1 fruit fly cellular context compared by ENCODE assay signal in the genomic region with DNA sequence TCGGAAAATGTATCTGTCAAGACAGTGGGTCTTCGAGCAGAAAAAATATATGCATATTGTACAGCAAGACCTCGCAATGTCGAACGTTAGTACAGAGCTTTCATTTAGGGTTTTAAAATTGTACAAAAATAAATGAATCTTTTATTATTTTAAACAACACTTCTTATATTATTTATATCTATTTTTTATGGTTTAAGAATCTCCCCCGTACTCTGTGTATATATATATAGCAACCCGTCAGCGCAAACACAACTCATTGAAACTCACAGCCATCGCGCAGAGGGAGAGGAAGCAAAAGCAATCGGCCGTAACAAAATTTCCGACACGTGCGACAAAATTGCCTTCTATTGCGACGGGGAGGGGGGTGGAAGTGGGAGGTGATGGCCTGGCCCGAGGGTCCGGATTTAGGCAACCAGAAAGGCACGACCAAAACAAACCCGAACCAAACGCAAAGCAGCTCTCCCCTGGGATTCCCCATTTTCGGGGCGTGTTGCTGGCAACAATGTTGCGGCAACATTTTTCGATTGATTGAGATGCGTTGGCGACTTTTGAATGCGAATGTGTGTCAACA.
TF ChIP-seq lines count a peak whose summit lies in the region.

No protein-coding gene starts in this region.

TF ChIP-seq in whole organism, embryonic, 481 proteins besides CTCF, POLR2A, EP300 and RAD21 (continued from another document and continues in another):
- TF ChIP-seq CG11560 (tag; IDR thresholded peaks at IDR 0.05; lab: Robert Waterston, UW) (peak; percentile 9; the same call in 1 of the 3 replicates), croc (GFP tag; conservative IDR thresholded peaks at IDR 0.05; lab: Robert Waterston, UW) (0 out of 3 replicates have a peak, but pooled peaks have one; percentile 25), Lim3 (GFP tag; IDR thresholded peaks at IDR 0.05; lab: Robert Waterston, UW) (peak; percentile 16; the same call in 1 of the 2 replicates), fd3F (GFP tag; optimal IDR thresholded peaks at IDR 0.05; lab: Kevin White, UChicago) (peak; percentile 61), Spps (tag; optimal IDR thresholded peaks at IDR 0.05; lab: Kevin White, UChicago) (no peak), CG2889 (GFP tag; IDR thresholded peaks at IDR 0.05; lab: Robert Waterston, UW) (no peak), lola (GFP tag; optimal IDR thresholded peaks at IDR 0.05; lab: Kevin White, UChicago) (no peak), CHES-1-like (GFP tag; optimal IDR thresholded peaks at IDR 0.05; lab: Kevin White, UChicago) (no peak), esg (GFP tag; conservative IDR thresholded peaks at IDR 0.05; lab: Robert Waterston, UW) (peak; percentile 54), HmgD (GFP tag; optimal IDR thresholded peaks at IDR 0.05; lab: Kevin White, UChicago) (no peak), CG34224 (GFP tag; IDR thresholded peaks at IDR 0.05; lab: Robert Waterston, UW; ENCODE audit: partially characterized antibody) (no peak), CG11398 (GFP tag; optimal IDR thresholded peaks at IDR 0.05; lab: Kevin White, UChicago) (no peak), z (GFP tag; IDR thresholded peaks at IDR 0.05; lab: Robert Waterston, UW) (no peak), ash1 (GFP tag; optimal IDR thresholded peaks at IDR 0.05; lab: Kevin White, UChicago) (no peak), hbn (GFP tag; IDR thresholded peaks at IDR 0.05; lab: Robert Waterston, UW; ENCODE audit: partially characterized antibody) (no peak), B-H2 (GFP tag; optimal IDR thresholded peaks at IDR 0.05; lab: Kevin White, UChicago) (no peak), Hr39 (optimal IDR thresholded peaks at IDR 0.05; lab: Kevin White, UChicago) (no peak), CG17361 (GFP tag; IDR thresholded peaks at IDR 0.05; lab: Robert Waterston, UW) (no peak), CG10959 (GFP tag; IDR thresholded peaks at IDR 0.05; lab: Robert Waterston, UW) (no peak), CG14710 (tag; optimal IDR thresholded peaks at IDR 0.05; lab: Kevin White, UChicago) (no peak), Sox100B (GFP tag; optimal IDR thresholded peaks at IDR 0.05; lab: Kevin White, UChicago) (peak; percentile 10), Dfd (GFP tag; optimal IDR thresholded peaks at IDR 0.05; lab: Kevin White, UChicago) (no peak), org-1 (GFP tag; optimal IDR thresholded peaks at IDR 0.05; lab: Kevin White, UChicago) (peak; percentile 37), CG6654 (GFP tag; optimal IDR thresholded peaks at IDR 0.05; lab: Kevin White, UChicago) (peak; percentile 16), CG8765 (GFP tag; IDR thresholded peaks at IDR 0.05; lab: Robert Waterston, UW) (no peak; the same call in 1 of the 2 replicates), jumu (GFP tag; optimal IDR thresholded peaks at IDR 0.05; lab: Kevin White, UChicago) (no peak), phol (tag; optimal IDR thresholded peaks at IDR 0.05; lab: Kevin White, UChicago) (peak; percentile 60), Med (GFP tag; lab: Kevin White, UChicago) (peak; percentile 76), lilli (GFP tag; optimal IDR thresholded peaks at IDR 0.05; lab: Kevin White, UChicago) (peak; percentile 32), Dref (GFP tag; IDR thresholded peaks at IDR 0.05; lab: Robert Waterston, UW) (no peak), corto (GFP tag; optimal IDR thresholded peaks at IDR 0.05; lab: Kevin White, UChicago) (no peak), CG30020 (tag; optimal IDR thresholded peaks at IDR 0.05; lab: Kevin White, UChicago) (no peak), pfk (GFP tag; optimal IDR thresholded peaks at IDR 0.05; lab: Kevin White, UChicago) (no peak), CG10209 (GFP tag; optimal IDR thresholded peaks at IDR 0.05; lab: Kevin White, UChicago) (peak; percentile 52), HLH3B (GFP tag; IDR thresholded peaks at IDR 0.05; lab: Robert Waterston, UW) (peak; percentile 58), Fer2 (tag; optimal IDR thresholded peaks at IDR 0.05; lab: Kevin White, UChicago) (peak; percentile 54), CG4360 (GFP tag; IDR thresholded peaks at IDR 0.05; lab: Robert Waterston, UW) (no peak), CG11696 (GFP tag; IDR thresholded peaks at IDR 0.05; lab: Robert Waterston, UW) (peak; percentile 73), CG13123 (GFP tag; optimal IDR thresholded peaks at IDR 0.05; lab: Kevin White, UChicago) (no peak), vvl (GFP tag; IDR thresholded peaks at IDR 0.05; lab: Robert Waterston, UW) (peak; percentile 92), ato (GFP tag; IDR thresholded peaks at IDR 0.05; lab: Robert Waterston, UW; ENCODE audit: partially characterized antibody) (no peak), abd-A (tag; optimal IDR thresholded peaks at IDR 0.05; lab: Kevin White, UChicago) (peak; percentile 93), wor (GFP tag; IDR thresholded peaks at IDR 0.05; lab: Robert Waterston, UW) (no peak), CG4617 (GFP tag; optimal IDR thresholded peaks at IDR 0.05; lab: Kevin White, UChicago; ENCODE audit: borderline replicate concordance) (no peak), CG33213 (GFP tag; optimal IDR thresholded peaks at IDR 0.05; lab: Kevin White, UChicago) (no peak), gfzf (GFP tag; optimal IDR thresholded peaks at IDR 0.05; lab: Kevin White, UChicago) (no peak), CG9876 (GFP tag; optimal IDR thresholded peaks at IDR 0.05; lab: Kevin White, UChicago) (no peak), pum (GFP tag; optimal IDR thresholded peaks at IDR 0.05; lab: Kevin White, UChicago) (no peak), sc (optimal IDR thresholded peaks at IDR 0.05; lab: Kevin White, UChicago) (no peak), sc (GFP tag; optimal IDR thresholded peaks at IDR 0.05; lab: Kevin White, UChicago) (no peak), Rx (GFP tag; IDR thresholded peaks at IDR 0.05; lab: Robert Waterston, UW) (no peak), CG12219 (GFP tag; optimal IDR thresholded peaks at IDR 0.05; lab: Kevin White, UChicago) (no peak), CG3407 (GFP tag; optimal IDR thresholded peaks at IDR 0.05; lab: Kevin White, UChicago) (peak; percentile 9), CG7839 (tag; optimal IDR thresholded peaks at IDR 0.05; lab: Kevin White, UChicago) (peak; percentile 67), CG9932 (GFP tag; IDR thresholded peaks at IDR 0.05; lab: Robert Waterston, UW) (peak; percentile 72), CG8388 (GFP tag; optimal IDR thresholded peaks at IDR 0.05; lab: Kevin White, UChicago) (peak; percentile 21), ase (GFP tag; IDR thresholded peaks at IDR 0.05; lab: Robert Waterston, UW) (peak; percentile 79), NK7.1 (GFP tag; optimal IDR thresholded peaks at IDR 0.05; lab: Kevin White, UChicago) (no peak), CG8478 (optimal IDR thresholded peaks at IDR 0.05; lab: Kevin White, UChicago) (no peak), gt (GFP tag; IDR thresholded peaks at IDR 0.05; lab: Robert Waterston, UW) (no peak), lmd (GFP tag; IDR thresholded peaks at IDR 0.05; lab: Robert Waterston, UW) (peak; percentile 88), CG3163 (GFP tag; optimal IDR thresholded peaks at IDR 0.05; lab: Kevin White, UChicago) (no peak), CG34376 (GFP tag; optimal IDR thresholded peaks at IDR 0.05; lab: Kevin White, UChicago) (no peak), klu (GFP tag; IDR thresholded peaks at IDR 0.05; lab: Robert Waterston, UW) (peak; percentile 64), Blimp-1 (GFP tag; optimal IDR thresholded peaks at IDR 0.05; lab: Kevin White, UChicago) (peak; percentile 34), Trl (optimal IDR thresholded peaks at IDR 0.05; lab: Kevin White, UChicago) (no peak), Trl (GFP tag; optimal IDR thresholded peaks at IDR 0.05; lab: Kevin White, UChicago) (no peak), Dbx (GFP tag; IDR thresholded peaks at IDR 0.05; lab: Robert Waterston, UW) (peak; percentile 83; the same call in 2 of the 3 replicates), NfI (GFP tag; optimal IDR thresholded peaks at IDR 0.05; lab: Kevin White, UChicago) (peak; percentile 45), CG3281 (GFP tag; optimal IDR thresholded peaks at IDR 0.05; lab: Kevin White, UChicago) (peak; percentile 75), run (tag; optimal IDR thresholded peaks at IDR 0.05; lab: Kevin White, UChicago) (no peak), cad (GFP tag; optimal IDR thresholded peaks at IDR 0.05; lab: Kevin White, UChicago) (no peak), Scr (GFP tag; IDR thresholded peaks at IDR 0.05; lab: Robert Waterston, UW; ENCODE audit: partially characterized antibody) (no peak), pros (GFP tag; optimal IDR thresholded peaks at IDR 0.05; lab: Kevin White, UChicago) (no peak), HLHmδ (GFP tag; optimal IDR thresholded peaks at IDR 0.05; lab: Kevin White, UChicago) (no peak), CG13894 (tag; optimal IDR thresholded peaks at IDR 0.05; lab: Kevin White, UChicago) (peak; percentile 74), CG12299 (tag; optimal IDR thresholded peaks at IDR 0.05; lab: Kevin White, UChicago) (peak; percentile 25), CG15696 (tag; optimal IDR thresholded peaks at IDR 0.05; lab: Kevin White, UChicago) (no peak), CG15011 (GFP tag; optimal IDR thresholded peaks at IDR 0.05; lab: Kevin White, UChicago) (peak; percentile 61), unpg (GFP tag; optimal IDR thresholded peaks at IDR 0.05; lab: Kevin White, UChicago) (peak; percentile 69), pnt (GFP tag; optimal IDR thresholded peaks at IDR 0.05; lab: Kevin White, UChicago) (no peak), so (GFP tag; IDR thresholded peaks at IDR 0.05; lab: Robert Waterston, UW) (no peak; the same call in 2 of the 3 replicates), Ptx1 (GFP tag; IDR thresholded peaks at IDR 0.05; lab: Robert Waterston, UW) (peak; percentile 87), Poxn (GFP tag; IDR thresholded peaks at IDR 0.05; lab: Robert Waterston, UW) (no peak), CG10979 (tag; optimal IDR thresholded peaks at IDR 0.05; lab: Kevin White, UChicago) (no peak), CG7928 (GFP tag; optimal IDR thresholded peaks at IDR 0.05; lab: Kevin White, UChicago) (peak; percentile 40), kay (GFP tag; optimal IDR thresholded peaks at IDR 0.05; lab: Kevin White, UChicago) (no peak), CG12155 (GFP tag; optimal IDR thresholded peaks at IDR 0.05; lab: Kevin White, UChicago) (peak; percentile 23), ac (GFP tag; optimal IDR thresholded peaks at IDR 0.05; lab: Kevin White, UChicago) (no peak), ro (GFP tag; IDR thresholded peaks at IDR 0.05; lab: Robert Waterston, UW) (0 out of 2 replicates have a peak, but pooled peaks have one; percentile 28), CG42726 (GFP tag; IDR thresholded peaks at IDR 0.05; lab: Robert Waterston, UW; ENCODE audit: partially characterized antibody) (no peak), CG8924 (tag; optimal IDR thresholded peaks at IDR 0.05; lab: Kevin White, UChicago) (peak; percentile 31), CG12744 (GFP tag; optimal IDR thresholded peaks at IDR 0.05; lab: Kevin White, UChicago) (no peak), CG10565 (GFP tag; optimal IDR thresholded peaks at IDR 0.05; lab: Kevin White, UChicago) (no peak), Fer1 (GFP tag; optimal IDR thresholded peaks at IDR 0.05; lab: Kevin White, UChicago) (peak; percentile 89), CG8944 (GFP tag; optimal IDR thresholded peaks at IDR 0.05; lab: Kevin White, UChicago) (no peak), CG17612 (GFP tag; IDR thresholded peaks at IDR 0.05; lab: Robert Waterston, UW) (peak; percentile 58; the same call in 1 of the 2 replicates), CG11093 (GFP tag; IDR thresholded peaks at IDR 0.05; lab: Robert Waterston, UW) (no peak), CG11723 (GFP tag; optimal IDR thresholded peaks at IDR 0.05; lab: Kevin White, UChicago) (no peak), CG7357 (GFP tag; IDR thresholded peaks at IDR 0.05; lab: Robert Waterston, UW) (peak; percentile 48), E2f1 (GFP tag; IDR thresholded peaks at IDR 0.05; lab: Robert Waterston, UW) (peak; percentile 83), CG43689 (GFP tag; IDR thresholded peaks at IDR 0.05; lab: Robert Waterston, UW) (0 out of 2 replicates have a peak, but pooled peaks have one; percentile 33), HmgZ (tag; optimal IDR thresholded peaks at IDR 0.05; lab: Kevin White, UChicago) (no peak), CG4282 (GFP tag; optimal IDR thresholded peaks at IDR 0.05; lab: Kevin White, UChicago) (no peak), Drgx (GFP tag; IDR thresholded peaks at IDR 0.05; lab: Robert Waterston, UW) (peak; percentile 80), Hand (GFP tag; optimal IDR thresholded peaks at IDR 0.05; lab: Kevin White, UChicago) (no peak), grau (tag; optimal IDR thresholded peaks at IDR 0.05; lab: Kevin White, UChicago) (peak; percentile 90), tna (GFP tag; IDR thresholded peaks at IDR 0.05; lab: Robert Waterston, UW; ENCODE audit: partially characterized antibody) (no peak), tio (GFP tag; optimal IDR thresholded peaks at IDR 0.05; lab: Kevin White, UChicago) (peak; percentile 48), fd96Cb (tag; optimal IDR thresholded peaks at IDR 0.05; lab: Kevin White, UChicago) (peak; percentile 44), Vsx1 (GFP tag; optimal IDR thresholded peaks at IDR 0.05; lab: Kevin White, UChicago) (no peak), cg (GFP tag; optimal IDR thresholded peaks at IDR 0.05; lab: Kevin White, UChicago) (no peak), Kr (GFP tag; optimal IDR thresholded peaks at IDR 0.05; lab: Kevin White, UChicago) (no peak), CG31388 (GFP tag; optimal IDR thresholded peaks at IDR 0.05; lab: Kevin White, UChicago) (no peak), bcd (GFP tag; optimal IDR thresholded peaks at IDR 0.05; lab: Kevin White, UChicago) (peak; percentile 69), CG10431 (GFP tag; optimal IDR thresholded peaks at IDR 0.05; lab: Kevin White, UChicago) (no peak), CG18011 (GFP tag; optimal IDR thresholded peaks at IDR 0.05; lab: Kevin White, UChicago) (peak; percentile 4), caup (GFP tag; optimal IDR thresholded peaks at IDR 0.05; lab: Kevin White, UChicago; ENCODE audit: severe bottlenecking) (peak; percentile 68), MESR4 (GFP tag; optimal IDR thresholded peaks at IDR 0.05; lab: Kevin White, UChicago) (no peak), row (GFP tag; IDR thresholded peaks at IDR 0.05; lab: Robert Waterston, UW) (peak; percentile 77), Dp (GFP tag; optimal IDR thresholded peaks at IDR 0.05; lab: Kevin White, UChicago) (no peak), Awh (GFP tag; IDR thresholded peaks at IDR 0.05; lab: Robert Waterston, UW) (peak; percentile 59; the same call in 1 of the 2 replicates), zfh2 (GFP tag; optimal IDR thresholded peaks at IDR 0.05; lab: Kevin White, UChicago) (no peak), tin (GFP tag; optimal IDR thresholded peaks at IDR 0.05; lab: Kevin White, UChicago) (peak; percentile 8), Eip74EF (GFP tag; optimal IDR thresholded peaks at IDR 0.05; lab: Kevin White, UChicago) (peak in 1 of 2 experiments; percentile 67), CG4328 (GFP tag; optimal IDR thresholded peaks at IDR 0.05; lab: Kevin White, UChicago) (no peak), fu2 (GFP tag; optimal IDR thresholded peaks at IDR 0.05; lab: Kevin White, UChicago) (no peak)
